Worm (Caenorhabditis elegans): ENCODE data around the gene pccb-1.

Gene pccb-1

ce11 chrX:3102165-3102564, 12.8 kb downstream of the pccb-1 start, which contains the start of gene ztf-13 (continued):
- TF ChIP-seq zag-1 (tag; optimal IDR thresholded peaks at IDR 0.05) (no peak), jun-1 (tag; optimal IDR thresholded peaks at IDR 0.05) (no peak), nhr-6 (tag; optimal IDR thresholded peaks at IDR 0.05) (peak; percentile 75), ctbp-1 (GFP tag; IDR thresholded peaks at IDR 0.05) (no peak)

ce11 chrX:3102817-3103216, 13.5 kb downstream of the pccb-1 start:
- TF ChIP-seq ceh-28 (tag; optimal IDR thresholded peaks at IDR 0.05) = peak; percentile 10
- peak; percentile 58; the same call in 1 of the 2 replicates for TF ChIP-seq egl-43 (GFP tag; IDR thresholded peaks at IDR 0.05)
- peak; percentile 39 for TF ChIP-seq mxl-3 (GFP tag; optimal IDR thresholded peaks at IDR 0.05)
- peak; percentile 94 for TF ChIP-seq aha-1 (tag)
- TF ChIP-seq hmg-1.1 (GFP tag; IDR thresholded peaks at IDR 0.05) = 0 out of 2 replicates have a peak, but pooled peaks have one; percentile 39
- 0 out of 2 replicates have a peak, but pooled peaks have one; percentile 7 for TF ChIP-seq php-3 (GFP tag; IDR thresholded peaks at IDR 0.05)
- peak; percentile 32 for TF ChIP-seq hlh-11 (tag; optimal IDR thresholded peaks at IDR 0.05)
- no peak for TF ChIP-seq nhr-28 (tag; optimal IDR thresholded peaks at IDR 0.05)
- no peak for TF ChIP-seq snpc-4 (tag; optimal IDR thresholded peaks at IDR 0.05)
- TF ChIP-seq nhr-10 (tag; optimal IDR thresholded peaks at IDR 0.05) = no peak
- peak; percentile 42 for TF ChIP-seq mep-1 (tag; optimal IDR thresholded peaks at IDR 0.05)
- peak; percentile 44 for TF ChIP-seq mes-2 (tag; optimal IDR thresholded peaks at IDR 0.05; ENCODE audit: poor library complexity, severe bottlenecking)
- TF ChIP-seq dve-1 (tag; optimal IDR thresholded peaks at IDR 0.05; ENCODE audit: insufficient read depth) = peak; percentile 35
- no peak for TF ChIP-seq daf-16 (GFP tag; optimal IDR thresholded peaks at IDR 0.05)
- peak; percentile 5 for TF ChIP-seq daf-16 (tag; optimal IDR thresholded peaks at IDR 0.05)
- TF ChIP-seq dmd-6 (GFP tag; IDR thresholded peaks at IDR 0.05) = peak; percentile 26; the same call in 1 of the 2 replicates
- TF ChIP-seq nhr-76 (tag; optimal IDR thresholded peaks at IDR 0.05) = no peak
- no peak for TF ChIP-seq zfp-2 (tag; optimal IDR thresholded peaks at IDR 0.05)
- peak; percentile 7 for TF ChIP-seq hlh-30 (tag; optimal IDR thresholded peaks at IDR 0.05; ENCODE audit: insufficient read depth)
- no peak for TF ChIP-seq nhr-237 (tag; optimal IDR thresholded peaks at IDR 0.05)
- TF ChIP-seq F44E2.7 (GFP tag; IDR thresholded peaks at IDR 0.05) = no peak
- TF ChIP-seq set-16 (GFP tag; IDR thresholded peaks at IDR 0.05) = peak; percentile 50; the same call in 1 of the 2 replicates
- TF ChIP-seq lsy-2 (tag; optimal IDR thresholded peaks at IDR 0.05) = peak in 1 of 2 experiments; percentile 24
- TF ChIP-seq nhr-6 (tag; optimal IDR thresholded peaks at IDR 0.05) = peak; percentile 35
- 0 out of 2 replicates have a peak, but pooled peaks have one; percentile 29 for TF ChIP-seq lim-7 (GFP tag; IDR thresholded peaks at IDR 0.05)
- TF ChIP-seq T26A8.4 (GFP tag; IDR thresholded peaks at IDR 0.05) = peak; percentile 24; the same call in 1 of the 2 replicates

- TF ChIP-seq D1046.2 (GFP tag; IDR thresholded peaks at IDR 0.05) = no peak
- no peak for TF ChIP-seq ctbp-1 (GFP tag; IDR thresholded peaks at IDR 0.05)
- no peak for TF ChIP-seq lim-7 (GFP tag; IDR thresholded peaks at IDR 0.05)
- TF ChIP-seq F49E8.2 (tag; optimal IDR thresholded peaks at IDR 0.05; ENCODE audit: borderline replicate concordance) = no peak
- no peak for TF ChIP-seq set-16 (GFP tag; IDR thresholded peaks at IDR 0.05)
- no peak for TF ChIP-seq ceh-20 (GFP tag; IDR thresholded peaks at IDR 0.05)
- TF ChIP-seq nhr-28 (tag; optimal IDR thresholded peaks at IDR 0.05) = peak; percentile 48
- no peak for TF ChIP-seq ces-1 (GFP tag; optimal IDR thresholded peaks at IDR 0.05)
- TF ChIP-seq F10B5.3 (tag; optimal IDR thresholded peaks at IDR 0.05) = no peak
- no peak for TF ChIP-seq madf-5 (GFP tag; IDR thresholded peaks at IDR 0.05)
- TF ChIP-seq egl-43 (GFP tag; IDR thresholded peaks at IDR 0.05) = no peak
- TF ChIP-seq nhr-237 (tag; optimal IDR thresholded peaks at IDR 0.05) = no peak
- TF ChIP-seq rbr-2 (tag; optimal IDR thresholded peaks at IDR 0.05) = peak; percentile 68
- no peak for TF ChIP-seq snpc-4 (tag; optimal IDR thresholded peaks at IDR 0.05)
- peak; percentile 97 for TF ChIP-seq aha-1 (tag)
- no peak for TF ChIP-seq ceh-28 (tag; optimal IDR thresholded peaks at IDR 0.05)
- peak; percentile 12 for TF ChIP-seq duxl-1 (tag; optimal IDR thresholded peaks at IDR 0.05; ENCODE audit: poor library complexity)
- no peak for TF ChIP-seq nhr-111 (GFP tag; optimal IDR thresholded peaks at IDR 0.05)
- peak; percentile 55 for TF ChIP-seq hlh-11 (tag; optimal IDR thresholded peaks at IDR 0.05)
- no peak for TF ChIP-seq daf-19 (GFP tag; conservative IDR thresholded peaks at IDR 0.05)
- no peak for TF ChIP-seq ztf-11 (tag; optimal IDR thresholded peaks at IDR 0.05)
- TF ChIP-seq ceh-62 (tag; optimal IDR thresholded peaks at IDR 0.05) = no peak
- peak; percentile 85 for TF ChIP-seq mes-2 (tag; optimal IDR thresholded peaks at IDR 0.05; ENCODE audit: poor library complexity, severe bottlenecking)
- TF ChIP-seq zip-11 (GFP tag; IDR thresholded peaks at IDR 0.05) = no peak
- TF ChIP-seq aly-2 (tag; optimal IDR thresholded peaks at IDR 0.05) = no peak
- no peak for TF ChIP-seq nhr-11 (tag; optimal IDR thresholded peaks at IDR 0.05)
- TF ChIP-seq spr-3 (GFP tag; optimal IDR thresholded peaks at IDR 0.05) = no peak
- TF ChIP-seq ZK546.5 (tag; optimal IDR thresholded peaks at IDR 0.05) = no peak
- TF ChIP-seq nhr-10 (tag; optimal IDR thresholded peaks at IDR 0.05) = no peak
- TF ChIP-seq cey-2 (tag; optimal IDR thresholded peaks at IDR 0.05; ENCODE audit: borderline replicate concordance, insufficient read depth) = no peak
Measured at ce11 chrX:3106137-3106536, 16.8 kb downstream of the pccb-1 start, which contains the start of gene K10B3.5. Gene K10B3.5, minus strand, starts transcription at chrX:3106479.
